Worm (Caenorhabditis elegans): ENCODE measurements around the gene gar-1.

The gar-1 gene

DNA sequence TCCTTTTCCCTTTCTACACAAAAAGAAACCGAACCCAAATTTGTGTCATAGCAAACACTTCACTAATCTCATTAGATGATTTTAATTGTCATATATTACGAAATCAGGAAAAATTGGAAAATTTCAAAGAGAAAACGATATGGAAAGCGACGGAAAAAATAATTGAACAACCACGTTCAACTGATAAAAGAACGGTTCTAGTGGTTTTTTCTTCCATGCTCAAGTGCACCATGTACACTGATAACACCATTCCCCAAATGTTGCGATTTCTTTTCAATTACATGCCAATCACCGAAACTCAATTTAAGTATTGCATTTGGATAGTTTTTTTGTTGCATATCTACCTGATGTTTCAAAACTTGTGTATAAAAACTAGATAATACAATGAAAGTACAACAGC, 45.9 kb upstream of the gar-1 start:
- no peak for TF ChIP-seq efl-1 (GFP tag; optimal IDR thresholded peaks at IDR 0.05)
- no peak for TF ChIP-seq F39B2.1 (GFP tag; IDR thresholded peaks at IDR 0.05)
- TF ChIP-seq nhr-80 (tag; optimal IDR thresholded peaks at IDR 0.05): peak; percentile 90
- no peak for TF ChIP-seq xnd-1 (tag; optimal IDR thresholded peaks at IDR 0.05)
- TF ChIP-seq ztf-25 (GFP tag; IDR thresholded peaks at IDR 0.05): no peak
- TF ChIP-seq nhr-120 (GFP tag; IDR thresholded peaks at IDR 0.05): no peak
- no peak for TF ChIP-seq tbp1 (GFP tag; optimal IDR thresholded peaks at IDR 0.05)
- TF ChIP-seq ceh-100 (GFP tag; IDR thresholded peaks at IDR 0.05): no peak
- no peak for TF ChIP-seq rpc-1 (optimal IDR thresholded peaks at IDR 0.05)
- TF ChIP-seq rpc-1 (tag; optimal IDR thresholded peaks at IDR 0.05): no peak
- no peak for TF ChIP-seq mcd-1 (GFP tag; IDR thresholded peaks at IDR 0.05)
- TF ChIP-seq ztf-26 (tag; optimal IDR thresholded peaks at IDR 0.05): no peak
- TF ChIP-seq ztf-6 (GFP tag; IDR thresholded peaks at IDR 0.05): no peak
- 0 out of 2 replicates have a peak, but pooled peaks have one; percentile 16 for TF ChIP-seq nfyb-1 (GFP tag; IDR thresholded peaks at IDR 0.05)
- TF ChIP-seq F52B5.7 (tag; optimal IDR thresholded peaks at IDR 0.05): no peak
- no peak for TF ChIP-seq F57C9.4 (tag; optimal IDR thresholded peaks at IDR 0.05)
- TF ChIP-seq mes-4 (tag; optimal IDR thresholded peaks at IDR 0.05): no peak
- peak; percentile 75 for TF ChIP-seq unc-62 (GFP tag; optimal IDR thresholded peaks at IDR 0.05)
- TF ChIP-seq Y56A3A.18 (GFP tag; IDR thresholded peaks at IDR 0.05): no peak
- TF ChIP-seq Y53F4B.3 (GFP tag; IDR thresholded peaks at IDR 0.05): no peak
- TF ChIP-seq lir-1 (GFP tag; conservative IDR thresholded peaks at IDR 0.05): no peak
- no peak for TF ChIP-seq C17E4.6 (GFP tag; IDR thresholded peaks at IDR 0.05)
- peak; percentile 42; the same call in 1 of the 2 replicates for TF ChIP-seq cebp-1 (GFP tag; IDR thresholded peaks at IDR 0.05)
- peak; percentile 69 for TF ChIP-seq cebp-1 (tag; optimal IDR thresholded peaks at IDR 0.05)
- no peak for TF ChIP-seq B0261.1 (tag; optimal IDR thresholded peaks at IDR 0.05)
- no peak for TF ChIP-seq repo-1 (tag; optimal IDR thresholded peaks at IDR 0.05)
- no peak for TF ChIP-seq sptf-2 (GFP tag; optimal IDR thresholded peaks at IDR 0.05)
- no peak for TF ChIP-seq dox-1 (GFP tag; IDR thresholded peaks at IDR 0.05)
- TF ChIP-seq atf-7 (tag; optimal IDR thresholded peaks at IDR 0.05): no peak
- no peak for TF ChIP-seq F22D6.2 (tag; optimal IDR thresholded peaks at IDR 0.05)
- TF ChIP-seq dpff-1 (tag; optimal IDR thresholded peaks at IDR 0.05): no peak
- TF ChIP-seq let-607 (tag; optimal IDR thresholded peaks at IDR 0.05): no peak
- TF ChIP-seq aptf-3 (GFP tag; IDR thresholded peaks at IDR 0.05): no peak

DNA sequence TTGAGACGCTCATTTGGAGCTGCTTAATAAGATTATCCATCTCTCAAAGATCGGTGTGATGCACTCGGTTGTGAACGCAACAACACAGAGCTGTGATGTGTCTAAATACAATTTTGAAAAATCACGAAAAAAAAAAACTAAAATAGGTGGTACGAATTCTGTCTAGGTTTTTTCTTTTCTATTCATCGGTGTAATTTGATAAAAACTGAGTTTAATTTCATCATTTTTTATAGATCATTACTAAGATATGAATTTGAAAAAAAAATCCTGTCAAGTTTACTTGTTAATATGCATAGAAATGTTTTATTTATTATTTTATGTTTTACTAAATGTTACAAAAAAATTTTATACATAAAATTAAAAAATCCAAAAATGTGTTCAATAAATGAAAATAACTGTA, 45.4 kb upstream of the gar-1 start, which contains the start of gene ceh-60:
ceh-60 (minus strand) TSS at position 101 of the 400 bp plus-strand sequence.
- TF ChIP-seq nfyb-1 (GFP tag; IDR thresholded peaks at IDR 0.05): no peak
- TF ChIP-seq lsl-1 (GFP tag; optimal IDR thresholded peaks at IDR 0.05): no peak
- TF ChIP-seq tbp1 (GFP tag; optimal IDR thresholded peaks at IDR 0.05): no peak
- no peak for TF ChIP-seq cebp-1 (GFP tag; IDR thresholded peaks at IDR 0.05)
- TF ChIP-seq cebp-1 (tag; optimal IDR thresholded peaks at IDR 0.05): no peak
- no peak for TF ChIP-seq mxl-1 (tag; optimal IDR thresholded peaks at IDR 0.05)
- TF ChIP-seq K12H6.12 (tag; optimal IDR thresholded peaks at IDR 0.05): no peak
- no peak for TF ChIP-seq Y79H2A.3 (GFP tag; conservative IDR thresholded peaks at IDR 0.05)
- TF ChIP-seq ZK185.1 (tag; optimal IDR thresholded peaks at IDR 0.05; ENCODE audit: poor library complexity, severe bottlenecking): no peak
- no peak for TF ChIP-seq zim-3 (tag; optimal IDR thresholded peaks at IDR 0.05)
- no peak for TF ChIP-seq nfya-1 (tag; optimal IDR thresholded peaks at IDR 0.05; ENCODE audit: borderline replicate concordance, insufficient read depth)
- TF ChIP-seq nhr-27 (tag; optimal IDR thresholded peaks at IDR 0.05): no peak
- no peak for TF ChIP-seq B0019.2 (GFP tag; conservative IDR thresholded peaks at IDR 0.05)
- TF ChIP-seq B0035.1 (tag; optimal IDR thresholded peaks at IDR 0.05): no peak
- no peak for TF ChIP-seq Y67H2A.10 (GFP tag; conservative IDR thresholded peaks at IDR 0.05)

Data from whole organism, young adult.